Fruit fly (Drosophila melanogaster): Measurements from ENCODE around the gene CG6621.

The CG6621 gene

DNA sequence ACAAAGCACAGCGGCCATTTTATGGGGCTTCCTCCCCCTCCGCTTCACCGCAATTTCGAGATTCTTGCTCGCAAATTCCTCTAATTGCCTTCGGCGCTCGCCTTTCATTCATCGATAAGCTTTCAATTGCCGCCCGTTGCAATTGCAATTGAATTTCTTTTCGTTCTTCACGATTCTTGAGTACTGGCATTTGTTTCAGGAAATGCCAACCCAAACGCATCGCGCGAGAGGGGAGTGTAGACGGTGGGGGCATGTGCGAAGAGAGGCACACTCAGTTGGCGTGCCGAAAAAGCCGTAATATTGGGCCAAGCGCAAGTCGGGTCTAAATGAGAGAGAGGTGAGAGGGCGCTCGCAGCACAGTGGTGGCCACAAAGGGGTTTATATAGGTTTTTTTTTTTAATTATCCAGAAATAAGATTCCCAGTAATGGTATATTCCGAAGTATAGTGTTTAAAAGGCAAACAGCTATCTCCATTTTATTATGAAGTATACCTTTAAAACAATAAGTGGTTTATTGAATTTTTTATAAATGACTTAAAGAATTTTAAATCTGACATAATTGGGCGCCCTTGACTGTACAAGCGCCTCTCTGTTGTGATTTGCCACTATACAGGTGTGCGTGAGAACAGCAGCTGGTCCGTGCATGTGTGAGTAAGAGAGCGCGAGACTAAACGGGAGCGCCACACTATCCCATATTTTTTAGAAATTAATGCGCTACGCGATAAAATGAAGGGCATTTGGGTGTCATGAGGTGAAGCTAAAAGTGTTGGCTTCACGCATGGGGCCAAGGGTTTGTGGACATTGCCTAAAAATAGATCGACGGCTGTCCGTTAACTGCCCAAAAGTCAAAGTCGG, 6.6 kb downstream of the CG6621 start (continued):
- TF ChIP-seq sc (optimal IDR thresholded peaks at IDR 0.05) = no peak
- peak; percentile 75 for TF ChIP-seq sc (GFP tag; optimal IDR thresholded peaks at IDR 0.05)
- no peak for TF ChIP-seq pfk (GFP tag; optimal IDR thresholded peaks at IDR 0.05)
- TF ChIP-seq tio (GFP tag; optimal IDR thresholded peaks at IDR 0.05) = peak; percentile 85
- TF ChIP-seq abd-A (tag; optimal IDR thresholded peaks at IDR 0.05) = peak; percentile 86
- peak; percentile 75 for TF ChIP-seq CG15696 (tag; optimal IDR thresholded peaks at IDR 0.05)
- peak; percentile 85 for TF ChIP-seq Dip3 (GFP tag; optimal IDR thresholded peaks at IDR 0.05)
- peak; percentile 77 for TF ChIP-seq ap (GFP tag; IDR thresholded peaks at IDR 0.05)
- TF ChIP-seq Hr78 (GFP tag; optimal IDR thresholded peaks at IDR 0.05) = peak in 1 of 2 experiments; percentile 92
- TF ChIP-seq CG12071 (GFP tag; optimal IDR thresholded peaks at IDR 0.05) = peak; percentile 66
- peak; percentile 81 for TF ChIP-seq Max (GFP tag; optimal IDR thresholded peaks at IDR 0.05)
- TF ChIP-seq h (optimal IDR thresholded peaks at IDR 0.05) = no peak
- peak; percentile 52; the same call in 1 of the 2 replicates for TF ChIP-seq CG8765 (GFP tag; IDR thresholded peaks at IDR 0.05)
- TF ChIP-seq bsh (GFP tag; optimal IDR thresholded peaks at IDR 0.05) = peak; percentile 73 to 90
- peak; percentile 85 for TF ChIP-seq Ada2b (GFP tag; IDR thresholded peaks at IDR 0.05)
- peak; percentile 91 for TF ChIP-seq sqz (GFP tag; optimal IDR thresholded peaks at IDR 0.05)
- peak; percentile 84 for TF ChIP-seq bab2 (GFP tag; optimal IDR thresholded peaks at IDR 0.05)
- peak; percentile 84 for TF ChIP-seq ase (GFP tag; IDR thresholded peaks at IDR 0.05)
- TF ChIP-seq CG13624 (GFP tag; optimal IDR thresholded peaks at IDR 0.05) = peak; percentile 90
- TF ChIP-seq BEAF-32 (GFP tag; optimal IDR thresholded peaks at IDR 0.05) = peak; percentile 6
- peak; percentile 97 for TF ChIP-seq CG2120 (GFP tag; optimal IDR thresholded peaks at IDR 0.05)
- TF ChIP-seq scrt (GFP tag; optimal IDR thresholded peaks at IDR 0.05) = peak; percentile 87
- TF ChIP-seq cg (GFP tag; optimal IDR thresholded peaks at IDR 0.05) = peak; percentile 93
- TF ChIP-seq CG3995 (GFP tag; optimal IDR thresholded peaks at IDR 0.05) = peak; percentile 48
- TF ChIP-seq cwo (GFP tag; optimal IDR thresholded peaks at IDR 0.05) = peak; percentile 91
- TF ChIP-seq CG31365 (tag; optimal IDR thresholded peaks at IDR 0.05) = peak; percentile 12
- peak; percentile 91 for TF ChIP-seq CG17361 (GFP tag; IDR thresholded peaks at IDR 0.05)
- TF ChIP-seq Hr39 (optimal IDR thresholded peaks at IDR 0.05) = no peak
- TF ChIP-seq Tbp (GFP tag; optimal IDR thresholded peaks at IDR 0.05) = no peak
- TF ChIP-seq lilli (GFP tag; optimal IDR thresholded peaks at IDR 0.05) = peak; percentile 94
- no peak for TF ChIP-seq vnd (GFP tag; IDR thresholded peaks at IDR 0.05; ENCODE audit: partially characterized antibody)
- TF ChIP-seq jumu (GFP tag; optimal IDR thresholded peaks at IDR 0.05) = peak; percentile 89
- TF ChIP-seq CG10366 (GFP tag; IDR thresholded peaks at IDR 0.05) = peak; percentile 85
- no peak for TF ChIP-seq MESR4 (GFP tag; optimal IDR thresholded peaks at IDR 0.05)
- TF ChIP-seq odd (GFP tag; optimal IDR thresholded peaks at IDR 0.05) = peak; percentile 94
- peak; percentile 91 for TF ChIP-seq lmd (GFP tag; IDR thresholded peaks at IDR 0.05)
- TF ChIP-seq CG15073 (GFP tag; optimal IDR thresholded peaks at IDR 0.05) = peak; percentile 95
- peak; percentile 79; the same call in 1 of the 2 replicates for TF ChIP-seq CG11085 (GFP tag; IDR thresholded peaks at IDR 0.05)
- TF ChIP-seq CG9932 (GFP tag; IDR thresholded peaks at IDR 0.05) = peak; percentile 94
- peak; percentile 88 for TF ChIP-seq kni (GFP tag; optimal IDR thresholded peaks at IDR 0.05)
- TF ChIP-seq Rfx (GFP tag; IDR thresholded peaks at IDR 0.05) = peak; percentile 92
- peak; percentile 81 for TF ChIP-seq danr (GFP tag; IDR thresholded peaks at IDR 0.05)
- peak; percentile 80 for TF ChIP-seq Nf-YC (tag; optimal IDR thresholded peaks at IDR 0.05)
- TF ChIP-seq jing (GFP tag; optimal IDR thresholded peaks at IDR 0.05) = peak; percentile 55
- peak; percentile 84 for TF ChIP-seq phol (tag; optimal IDR thresholded peaks at IDR 0.05)
- TF ChIP-seq CG1647 (GFP tag; optimal IDR thresholded peaks at IDR 0.05) = peak; percentile 72
- peak; percentile 69 for TF ChIP-seq CG12942 (GFP tag; optimal IDR thresholded peaks at IDR 0.05)
- TF ChIP-seq H2.0 (GFP tag; IDR thresholded peaks at IDR 0.05) = peak; percentile 72
- peak; percentile 98 for TF ChIP-seq sens (GFP tag)
- peak; percentile 79 for TF ChIP-seq CG4820 (GFP tag; optimal IDR thresholded peaks at IDR 0.05)
